Worm (Caenorhabditis elegans): ENCODE results near the gene F02A9.7.

The F02A9.7 gene

ce11 chrIII:9089325-9089823, 13.9 kb upstream of the F02A9.7 start, which contains the start of the genes mccc-2 and mrpl-44:
Gene mccc-2 (minus strand): TSS chrIII:9089375.
Gene mrpl-44 (minus strand): TSS chrIII:9089375.
- TF ChIP-seq Y48G9A.11 (GFP tag; IDR thresholded peaks at IDR 0.05) (peak; percentile 69; the same call in 1 of the 2 replicates), spr-3 (GFP tag; optimal IDR thresholded peaks at IDR 0.05) (no peak), T20F7.1 (GFP tag; optimal IDR thresholded peaks at IDR 0.05) (peak; percentile 97), dpl-1 (GFP tag; optimal IDR thresholded peaks at IDR 0.05) (peak; percentile 86), spr-1 (tag; optimal IDR thresholded peaks at IDR 0.05) (no peak), mes-2 (tag; optimal IDR thresholded peaks at IDR 0.05; ENCODE audit: poor library complexity, severe bottlenecking) (peak; percentile 36), hlh-30 (tag; optimal IDR thresholded peaks at IDR 0.05; ENCODE audit: insufficient read depth) (no peak), ztf-11 (tag; optimal IDR thresholded peaks at IDR 0.05) (no peak), nhr-77 (tag; optimal IDR thresholded peaks at IDR 0.05) (no peak)

DNA sequence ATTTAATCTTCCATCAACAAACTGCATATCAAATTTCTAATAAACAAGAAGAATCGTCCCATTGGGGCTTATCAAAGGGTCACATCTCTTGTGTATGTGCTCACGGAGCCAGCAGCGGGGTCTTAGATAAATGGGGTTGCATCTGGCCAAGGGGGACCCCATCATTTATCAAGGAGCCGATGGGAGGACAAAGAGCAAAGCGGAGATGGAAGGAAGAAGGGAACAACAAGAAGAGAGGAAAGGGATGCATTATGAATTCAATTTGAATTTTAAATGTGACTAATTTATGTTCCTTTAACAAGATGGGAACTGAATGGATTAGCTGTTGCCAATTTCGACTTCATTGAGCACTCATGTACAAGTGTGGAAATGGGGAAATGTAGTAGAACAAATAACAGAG, 8.9 kb upstream of the F02A9.7 start:
- no peak for TF ChIP-seq F26F4.8 (GFP tag; conservative IDR thresholded peaks at IDR 0.05)
- TF ChIP-seq daf-16 (GFP tag; optimal IDR thresholded peaks at IDR 0.05) = peak in 1 of 2 experiments; percentile 50
- peak; percentile 78 for TF ChIP-seq daf-16 (tag; optimal IDR thresholded peaks at IDR 0.05)
- TF ChIP-seq mep-1 (tag; optimal IDR thresholded peaks at IDR 0.05) = peak; percentile 6
- no peak for TF ChIP-seq spr-1 (tag; optimal IDR thresholded peaks at IDR 0.05)
- peak; percentile 2 for TF ChIP-seq hlh-11 (tag; optimal IDR thresholded peaks at IDR 0.05)

ce11 chrIII:9083118-9083517, 7.7 kb upstream of the F02A9.7 start:
- no peak for TF ChIP-seq lin-13 (GFP tag; optimal IDR thresholded peaks at IDR 0.05)
- TF ChIP-seq lir-3 (tag; optimal IDR thresholded peaks at IDR 0.05) = no peak
- no peak for TF ChIP-seq lsy-2 (tag; optimal IDR thresholded peaks at IDR 0.05)
- TF ChIP-seq ztf-11 (tag; optimal IDR thresholded peaks at IDR 0.05) = no peak
- TF ChIP-seq aha-1 (tag) = peak; percentile 69
- peak in 1 of 2 experiments; percentile 75 for TF ChIP-seq daf-16 (GFP tag; optimal IDR thresholded peaks at IDR 0.05)
- no peak for TF ChIP-seq daf-16 (tag; optimal IDR thresholded peaks at IDR 0.05)
- no peak for TF ChIP-seq madf-9 (GFP tag; conservative IDR thresholded peaks at IDR 0.05)
- TF ChIP-seq hlh-30 (tag; optimal IDR thresholded peaks at IDR 0.05; ENCODE audit: insufficient read depth) = peak; percentile 16
- TF ChIP-seq unc-62 (GFP tag; optimal IDR thresholded peaks at IDR 0.05 in 1 of 2) = peak in 1 of 2 experiments; percentile 84
- no peak for TF ChIP-seq unc-62 (tag; optimal IDR thresholded peaks at IDR 0.05)
- TF ChIP-seq daf-8 (GFP tag; IDR thresholded peaks at IDR 0.05) = no peak
- no peak for TF ChIP-seq ceh-28 (tag; optimal IDR thresholded peaks at IDR 0.05)
- no peak for TF ChIP-seq rbr-2 (tag; optimal IDR thresholded peaks at IDR 0.05)
- peak; percentile 52 for TF ChIP-seq hlh-11 (tag; optimal IDR thresholded peaks at IDR 0.05)
- TF ChIP-seq php-3 (GFP tag; IDR thresholded peaks at IDR 0.05) = no peak
- no peak for TF ChIP-seq set-16 (GFP tag; IDR thresholded peaks at IDR 0.05)
- no peak for TF ChIP-seq R02D3.7 (tag; optimal IDR thresholded peaks at IDR 0.05)
- TF ChIP-seq nhr-28 (tag; optimal IDR thresholded peaks at IDR 0.05) = peak; percentile 59
- no peak for TF ChIP-seq ceh-44 (GFP tag; IDR thresholded peaks at IDR 0.05)
- no peak for TF ChIP-seq T26A8.4 (GFP tag; IDR thresholded peaks at IDR 0.05)
- TF ChIP-seq pha-4 (GFP tag; IDR thresholded peaks at IDR 0.05) = no peak
- TF ChIP-seq pha-4 (tag; optimal IDR thresholded peaks at IDR 0.05) = no peak

ce11 chrIII:9081763-9082162, 6.3 kb upstream of the F02A9.7 start, which contains the start of gene far-2:
Gene far-2 (plus strand): TSS chrIII:9081828.
- TF ChIP-seq daf-8 (GFP tag; IDR thresholded peaks at IDR 0.05) (no peak), set-16 (GFP tag; IDR thresholded peaks at IDR 0.05) (peak; percentile 75), mxl-3 (GFP tag; optimal IDR thresholded peaks at IDR 0.05) (no peak), zip-11 (GFP tag; IDR thresholded peaks at IDR 0.05) (no peak), lin-29 (GFP tag; IDR thresholded peaks at IDR 0.05) (no peak), ceh-62 (tag; optimal IDR thresholded peaks at IDR 0.05) (no peak), jun-1 (tag; optimal IDR thresholded peaks at IDR 0.05) (no peak), dpl-1 (GFP tag; optimal IDR thresholded peaks at IDR 0.05) (no peak), arid-1 (GFP tag; conservative IDR thresholded peaks at IDR 0.05) (no peak), lin-39 (tag; optimal IDR thresholded peaks at IDR 0.05) (no peak), unc-62 (GFP tag; optimal IDR thresholded peaks at IDR 0.05 in 1 of 2) (peak in 1 of 2 experiments; percentile 16), unc-62 (tag; optimal IDR thresholded peaks at IDR 0.05) (no peak)
